Fruit fly (Drosophila melanogaster): Measurements from ENCODE around the gene CG1105.
A peak's percentile ranks its signal among the peaks of the same experiment; 100 is the strongest.

Gene CG1105

DNA sequence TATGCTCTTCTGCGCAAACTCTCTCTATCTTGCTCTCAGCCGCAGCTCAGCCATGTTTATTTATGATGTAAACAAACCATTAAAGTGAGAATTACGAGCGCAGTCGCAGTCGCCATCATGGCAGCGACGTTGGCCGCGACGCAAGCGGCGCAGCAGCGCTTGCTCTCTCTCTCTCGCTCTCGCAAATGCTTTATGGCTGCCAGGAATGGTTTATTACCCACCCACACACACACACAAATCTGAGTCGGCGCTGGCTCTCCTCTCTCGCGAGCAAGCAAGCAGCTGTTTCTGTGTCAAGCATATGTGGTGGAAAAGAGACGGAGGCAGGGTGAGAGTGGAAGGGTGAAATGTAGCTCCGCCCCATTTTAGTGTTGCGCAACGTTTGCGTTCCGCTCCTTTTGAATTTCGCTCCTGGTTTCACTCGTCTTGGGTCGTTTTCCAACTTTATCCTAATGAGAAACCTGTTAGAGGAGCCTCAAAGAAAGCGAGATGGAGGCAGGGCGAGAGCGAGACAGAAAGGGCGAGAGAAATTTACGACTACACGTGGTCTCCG lies 29.6 kb downstream of the CG1105 start (continued):
- TF ChIP-seq schlank (tag; optimal IDR thresholded peaks at IDR 0.05) (no peak), Rfx (GFP tag; IDR thresholded peaks at IDR 0.05) (0 out of 2 replicates have a peak, but pooled peaks have one; percentile 18), Jarid2 (GFP tag; optimal IDR thresholded peaks at IDR 0.05) (peak; percentile 43), pnt (GFP tag; optimal IDR thresholded peaks at IDR 0.05) (no peak), grn (GFP tag; optimal IDR thresholded peaks at IDR 0.05) (no peak), CkIIα-i1 (GFP tag; IDR thresholded peaks at IDR 0.05) (no peak), nau (GFP tag; optimal IDR thresholded peaks at IDR 0.05) (peak; percentile 64), CG15696 (tag; optimal IDR thresholded peaks at IDR 0.05) (peak; percentile 31), Dll (GFP tag; IDR thresholded peaks at IDR 0.05; ENCODE audit: partially characterized antibody) (peak; percentile 47; the same call in 2 of the 4 replicates), CG9876 (GFP tag; optimal IDR thresholded peaks at IDR 0.05) (no peak), Oaz (GFP tag; IDR thresholded peaks at IDR 0.05) (no peak), CG14710 (tag; optimal IDR thresholded peaks at IDR 0.05) (no peak), bsh (GFP tag; optimal IDR thresholded peaks at IDR 0.05) (no peak), CG15011 (GFP tag; optimal IDR thresholded peaks at IDR 0.05) (no peak), vnd (GFP tag; IDR thresholded peaks at IDR 0.05; ENCODE audit: partially characterized antibody) (no peak), CG10321 (GFP tag; IDR thresholded peaks at IDR 0.05) (peak; percentile 88), TFAM (GFP tag; optimal IDR thresholded peaks at IDR 0.05) (no peak), Lim3 (GFP tag; IDR thresholded peaks at IDR 0.05) (no peak), sug (tag; optimal IDR thresholded peaks at IDR 0.05) (no peak), CG11085 (GFP tag; IDR thresholded peaks at IDR 0.05) (no peak), CG2116 (GFP tag; optimal IDR thresholded peaks at IDR 0.05) (peak; percentile 15), sens (GFP tag) (peak; percentile 73), Bteb2 (GFP tag; optimal IDR thresholded peaks at IDR 0.05) (no peak), zfh1 (GFP tag; IDR thresholded peaks at IDR 0.05) (0 out of 3 replicates have a peak, but pooled peaks have one; percentile 4), NK7.1 (GFP tag; optimal IDR thresholded peaks at IDR 0.05) (no peak), tll (GFP tag; optimal IDR thresholded peaks at IDR 0.05) (peak in 1 of 2 experiments; percentile 88), CG18619 (GFP tag; optimal IDR thresholded peaks at IDR 0.05) (no peak), dan (GFP tag; IDR thresholded peaks at IDR 0.05) (no peak), C15 (GFP tag; IDR thresholded peaks at IDR 0.05) (no peak), tgo (GFP tag; IDR thresholded peaks at IDR 0.05) (no peak), jigr1 (GFP tag; IDR thresholded peaks at IDR 0.05) (no peak), esg (GFP tag; conservative IDR thresholded peaks at IDR 0.05) (no peak), CG8281 (tag; optimal IDR thresholded peaks at IDR 0.05) (no peak), croc (GFP tag; conservative IDR thresholded peaks at IDR 0.05) (no peak), cas (GFP tag; IDR thresholded peaks at IDR 0.05) (no peak), sob (GFP tag; IDR thresholded peaks at IDR 0.05) (peak; percentile 30; the same call in 1 of the 2 replicates), MESR4 (GFP tag; optimal IDR thresholded peaks at IDR 0.05) (no peak), sim (GFP tag; IDR thresholded peaks at IDR 0.05) (no peak), psq (GFP tag; optimal IDR thresholded peaks at IDR 0.05) (no peak), Chrac-16 (GFP tag; optimal IDR thresholded peaks at IDR 0.05) (no peak), Trl (optimal IDR thresholded peaks at IDR 0.05) (peak; percentile 87 to 91), Trl (GFP tag; optimal IDR thresholded peaks at IDR 0.05) (peak; percentile 46), jing (GFP tag; optimal IDR thresholded peaks at IDR 0.05) (no peak), CG13287 (GFP tag; IDR thresholded peaks at IDR 0.05; ENCODE audit: partially characterized antibody) (peak; percentile 50; the same call in 1 of the 2 replicates), CG3726 (GFP tag; IDR thresholded peaks at IDR 0.05) (no peak), bab2 (GFP tag; optimal IDR thresholded peaks at IDR 0.05) (no peak), Fer2 (tag; optimal IDR thresholded peaks at IDR 0.05) (no peak), ash1 (GFP tag; optimal IDR thresholded peaks at IDR 0.05) (no peak), Hand (GFP tag; optimal IDR thresholded peaks at IDR 0.05) (no peak), CG13123 (GFP tag; optimal IDR thresholded peaks at IDR 0.05) (no peak), mirr (GFP tag; optimal IDR thresholded peaks at IDR 0.05) (peak; percentile 0)
